Fruit fly (Drosophila melanogaster) whole organism, prepupa: ENCODE data around the gene CG43049.

Experiments used
- CG10669 ChIP-seq: fragments of 200-800 bp; sonication (Bioruptor generic); optimal IDR thresholded peaks from 3 replicates; lab custom pipeline; 2018; ENCODE audit warnings: missing biosample characterization, mild to moderate bottlenecking, missing genetic modification characterization, moderate library complexity
- CG3032 ChIP-seq: fragments of 200-800 bp; optimal IDR thresholded peaks from 2 replicates; lab custom pipeline; 2019; ENCODE audit warnings: missing biosample characterization, mild to moderate bottlenecking, missing genetic modification characterization, moderate library complexity
- CG3919 ChIP-seq: fragments of 200-800 bp; sonication (Bioruptor generic); optimal IDR thresholded peaks from 3 replicates; lab custom pipeline; 2016; ENCODE audit warnings: missing biosample characterization, missing genetic modification characterization
- CG6276 ChIP-seq: fragments of 200-800 bp; sonication (Bioruptor generic); optimal IDR thresholded peaks from 2 replicates; lab custom pipeline; 2017; ENCODE audit warnings: missing biosample characterization, mild to moderate bottlenecking, missing genetic modification characterization
- CG6854 ChIP-seq: fragments of 200-800 bp; sonication (Bioruptor generic); optimal IDR thresholded peaks from 2 replicates; lab custom pipeline; 2017; ENCODE audit warnings: missing biosample characterization, mild to moderate bottlenecking, missing genetic modification characterization
- CG7368 ChIP-seq: fragments of 200-800 bp; sonication (Bioruptor generic); optimal IDR thresholded peaks from 3 replicates; lab custom pipeline; 2016; ENCODE audit warnings: missing biosample characterization, missing genetic modification characterization
- Eip75B ChIP-seq: fragments of 200-800 bp; sonication (Bioruptor generic); optimal IDR thresholded peaks from 3 replicates; lab custom pipeline; 2016; ENCODE audit warnings: missing biosample characterization, missing genetic modification characterization
- Ets21C ChIP-seq: fragments of 200-800 bp; sonication (Bioruptor generic); optimal IDR thresholded peaks from 3 replicates; lab custom pipeline; 2016; ENCODE audit warnings: missing biosample characterization, missing genetic modification characterization
- Hr38 ChIP-seq: sonication (Bioruptor generic); optimal IDR thresholded peaks from 2 replicates; lab custom pipeline; 2016; ENCODE audit warnings: missing biosample characterization, missing genetic modification characterization
- Hr4 ChIP-seq: fragments of 200-800 bp; sonication (Bioruptor generic); optimal IDR thresholded peaks from 3 replicates; lab custom pipeline; 2016; ENCODE audit warnings: missing biosample characterization, missing genetic modification characterization
- acj6 ChIP-seq: fragments of 200-800 bp; sonication (Bioruptor generic); optimal IDR thresholded peaks from 3 replicates; lab custom pipeline; 2016; ENCODE audit warnings: missing biosample characterization, missing genetic modification characterization
- cyc ChIP-seq: fragments of 200-800 bp; sonication (Bioruptor generic); optimal IDR thresholded peaks from 3 replicates; lab custom pipeline; 2016; ENCODE audit warnings: missing biosample characterization, missing genetic modification characterization
- dac ChIP-seq: fragments of 200-800 bp; sonication (Bioruptor generic); optimal IDR thresholded peaks from 2 replicates; lab custom pipeline; 2017; ENCODE audit warnings: missing biosample characterization, mild to moderate bottlenecking, missing genetic modification characterization
- pdm3 ChIP-seq: fragments of 200-800 bp; sonication (Bioruptor generic); optimal IDR thresholded peaks from 3 replicates; lab custom pipeline; 2016; ENCODE audit warnings: missing biosample characterization, missing genetic modification characterization

DNA sequence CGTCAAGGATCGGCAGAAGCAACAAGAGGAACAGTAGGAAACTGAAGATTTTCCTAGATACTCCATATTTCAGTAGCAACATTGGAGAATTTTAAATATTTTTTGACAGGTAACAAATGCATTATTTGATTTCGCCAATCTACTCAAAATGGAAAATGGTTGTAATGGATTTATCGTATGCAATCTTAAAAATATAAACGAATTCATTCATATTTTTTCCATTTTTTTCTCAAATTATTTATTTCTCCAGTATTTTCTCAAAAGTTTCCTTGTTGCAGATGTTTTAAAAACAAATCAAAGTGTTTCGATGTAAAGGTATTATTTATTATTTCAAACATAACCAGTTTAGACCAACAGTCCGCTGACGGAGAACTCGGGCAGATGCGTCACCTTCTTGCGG, 4.7 kb upstream of the CG43049 start, which contains the start of gene CG18223:
- TF ChIP-seq Hr4: no peak
- no peak for TF ChIP-seq cyc (GFP tag; lab: Kevin White, UChicago)
- TF ChIP-seq pdm3 (GFP tag; lab: Kevin White, UChicago): no peak
- no peak for TF ChIP-seq CG7368 (GFP tag; lab: Kevin White, UChicago)
- TF ChIP-seq Ets21C: no peak
- TF ChIP-seq acj6 (GFP tag; lab: Kevin White, UChicago): no peak
- no peak for TF ChIP-seq CG3919
- TF ChIP-seq CG3032 (tag; lab: Kevin White, UChicago): no peak
- no peak for TF ChIP-seq CG6854 (GFP tag; lab: Kevin White, UChicago)
- no peak for TF ChIP-seq dac (GFP tag; lab: Kevin White, UChicago)
- no peak for TF ChIP-seq CG6276 (GFP tag; lab: Kevin White, UChicago)
- TF ChIP-seq CG10669 (GFP tag; lab: Kevin White, UChicago): no peak
- no peak for TF ChIP-seq Eip75B (GFP tag; lab: Kevin White, UChicago)
- TF ChIP-seq Hr38: no peak
